Fruit fly (Drosophila melanogaster): ENCODE measurements around the gene CG12713.

The CG12713 gene

DNA sequence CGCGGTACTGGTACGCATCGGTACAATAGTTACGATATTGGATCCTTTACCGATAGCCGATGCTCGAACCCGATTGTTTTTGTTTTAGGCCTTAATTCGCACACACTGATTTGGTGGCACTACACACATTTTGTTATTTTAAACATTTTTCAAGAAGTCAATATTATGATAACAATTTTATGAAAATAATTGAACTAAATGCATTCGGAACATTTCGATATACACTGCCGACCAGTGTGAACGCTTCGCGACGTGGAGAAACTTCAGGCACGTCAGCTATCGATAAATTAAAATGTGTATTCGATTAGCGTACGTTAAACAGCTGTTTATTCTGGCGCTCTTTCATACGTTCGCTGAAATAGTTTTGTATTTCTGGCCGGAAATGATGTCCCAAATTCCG lies at the start of gene CG12713 (continued):
- TF ChIP-seq CG13775 (GFP tag; optimal IDR thresholded peaks at IDR 0.05) (no peak), sens-2 (GFP tag; IDR thresholded peaks at IDR 0.05) (no peak), CkIIα-i1 (GFP tag; IDR thresholded peaks at IDR 0.05) (no peak), Deaf1 (tag; optimal IDR thresholded peaks at IDR 0.05) (no peak), chinmo (GFP tag; IDR thresholded peaks at IDR 0.05; ENCODE audit: partially characterized antibody) (0 out of 4 replicates have a peak, but pooled peaks have one; percentile 23), CG11723 (GFP tag; optimal IDR thresholded peaks at IDR 0.05) (no peak), knrl (GFP tag; IDR thresholded peaks at IDR 0.05; ENCODE audit: partially characterized antibody) (peak; percentile 87), ham (GFP tag; IDR thresholded peaks at IDR 0.05) (no peak), CG8388 (GFP tag; optimal IDR thresholded peaks at IDR 0.05) (no peak), BEAF-32 (GFP tag; optimal IDR thresholded peaks at IDR 0.05) (peak; percentile 91), CG18476 (GFP tag; optimal IDR thresholded peaks at IDR 0.05) (no peak), gem (tag; optimal IDR thresholded peaks at IDR 0.05) (peak; percentile 40), CG16863 (GFP tag; optimal IDR thresholded peaks at IDR 0.05) (no peak), HHEX (GFP tag; optimal IDR thresholded peaks at IDR 0.05) (no peak), gsb (GFP tag; IDR thresholded peaks at IDR 0.05) (no peak), CG4360 (GFP tag; IDR thresholded peaks at IDR 0.05) (no peak), Mes4 (GFP tag; optimal IDR thresholded peaks at IDR 0.05) (no peak), tx (GFP tag; optimal IDR thresholded peaks at IDR 0.05) (no peak), unc-4 (GFP tag; IDR thresholded peaks at IDR 0.05; ENCODE audit: partially characterized antibody) (peak; percentile 83), CG3407 (GFP tag; optimal IDR thresholded peaks at IDR 0.05) (no peak), Gug (GFP tag; IDR thresholded peaks at IDR 0.05) (no peak), CG6813 (GFP tag; optimal IDR thresholded peaks at IDR 0.05) (no peak), CG14667 (GFP tag; IDR thresholded peaks at IDR 0.05) (no peak), ac (GFP tag; optimal IDR thresholded peaks at IDR 0.05) (no peak), NC2β (GFP tag; optimal IDR thresholded peaks at IDR 0.05) (peak; percentile 9), YL-1 (GFP tag; optimal IDR thresholded peaks at IDR 0.05) (peak; percentile 73), CoRest (tag; optimal IDR thresholded peaks at IDR 0.05) (peak; percentile 57), CG13123 (GFP tag; optimal IDR thresholded peaks at IDR 0.05) (no peak), CG13287 (GFP tag; IDR thresholded peaks at IDR 0.05; ENCODE audit: partially characterized antibody) (peak; percentile 88), sqz (GFP tag; optimal IDR thresholded peaks at IDR 0.05) (no peak), sens (GFP tag) (peak; percentile 34), sd (tag; optimal IDR thresholded peaks at IDR 0.05) (no peak), CG8359 (GFP tag; optimal IDR thresholded peaks at IDR 0.05; ENCODE audit: borderline replicate concordance) (no peak), lov (optimal IDR thresholded peaks at IDR 0.05) (no peak), lov (GFP tag; IDR thresholded peaks at IDR 0.05) (no peak), row (GFP tag; IDR thresholded peaks at IDR 0.05) (peak; percentile 78), ato (GFP tag; IDR thresholded peaks at IDR 0.05; ENCODE audit: partially characterized antibody) (peak; percentile 72), pnt (GFP tag; optimal IDR thresholded peaks at IDR 0.05) (no peak), jing (GFP tag; optimal IDR thresholded peaks at IDR 0.05) (no peak), Aef1 (GFP tag; IDR thresholded peaks at IDR 0.05) (no peak), Hr39 (optimal IDR thresholded peaks at IDR 0.05) (no peak), kni (GFP tag; optimal IDR thresholded peaks at IDR 0.05) (no peak), CG5953 (GFP tag; IDR thresholded peaks at IDR 0.05) (no peak), MBD-R2 (GFP tag; IDR thresholded peaks at IDR 0.05) (peak; percentile 87), Hey (tag; optimal IDR thresholded peaks at IDR 0.05) (no peak), p53 (GFP tag; optimal IDR thresholded peaks at IDR 0.05) (no peak), ro (GFP tag; IDR thresholded peaks at IDR 0.05) (no peak), z (GFP tag; IDR thresholded peaks at IDR 0.05) (no peak), Awh (GFP tag; IDR thresholded peaks at IDR 0.05) (no peak), Antp (GFP tag; optimal IDR thresholded peaks at IDR 0.05) (no peak), hb (GFP tag; IDR thresholded peaks at IDR 0.05; ENCODE audit: partially characterized antibody) (peak; percentile 84), gfzf (GFP tag; optimal IDR thresholded peaks at IDR 0.05) (peak; percentile 56)

All from whole organism, embryonic.